Fruit fly (Drosophila melanogaster) whole organism, embryonic: Measurements from ENCODE around the gene RpS28a.

Experiments
- CG18011 ChIP-seq: fragments of 200-800 bp; sonication (Bioruptor generic); optimal IDR thresholded peaks from 2 replicates; lab custom pipeline; 2017; ENCODE audit warnings: missing biosample characterization, missing genetic modification characterization, mild to moderate bottlenecking, moderate library complexity, missing genotype
- eve ChIP-seq, 2 experiments: fragments of >200 bp; optimal IDR thresholded peaks; 2 replicates each; lab custom pipeline; 2017; ENCODE audit warnings: missing biosample characterization in 2 of 2, missing genetic modification characterization in 2 of 2
- mam ChIP-seq: fragments of 200-800 bp; sonication (Bioruptor generic); optimal IDR thresholded peaks from 3 replicates; lab custom pipeline; 2016; ENCODE audit warnings: missing biosample characterization, missing genetic modification characterization

DNA sequence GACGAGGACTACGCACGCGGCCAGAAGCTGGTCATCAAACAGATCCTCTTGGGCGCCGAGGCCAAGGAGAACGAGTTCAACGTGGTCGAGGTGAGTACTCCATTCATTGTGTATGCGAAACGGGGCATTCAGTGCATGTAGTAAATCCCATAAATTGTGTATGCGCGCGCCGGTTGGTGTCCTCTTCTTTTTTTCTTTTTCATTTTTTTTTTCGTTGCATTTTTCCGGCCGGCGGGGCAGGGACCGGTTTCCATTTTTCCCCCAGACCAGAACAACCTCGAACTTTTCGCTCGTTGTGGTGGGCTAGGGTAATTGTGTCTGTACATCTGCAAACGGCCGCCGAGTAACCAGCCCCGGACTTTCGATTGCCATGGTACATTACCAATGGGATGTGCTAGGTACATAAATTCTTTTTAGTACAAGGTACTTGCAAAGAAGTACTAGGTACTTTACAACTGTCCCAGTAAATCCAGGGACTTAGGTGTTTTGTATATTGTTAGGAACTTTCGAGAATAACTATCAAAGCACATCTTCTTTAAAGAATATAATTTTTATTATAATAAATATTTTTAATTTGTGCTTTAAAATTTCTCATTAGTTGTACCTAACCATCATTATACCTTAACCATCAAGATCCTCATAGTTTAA, 17.0 kb downstream of the RpS28a start:
- no peak for TF ChIP-seq eve (GFP tag; optimal IDR thresholded peaks at IDR 0.05; lab: Kevin White, UChicago)
- TF ChIP-seq CG18011 (GFP tag; lab: Kevin White, UChicago) = no peak
- TF ChIP-seq mam (GFP tag; lab: Kevin White, UChicago) = no peak
